Worm (Caenorhabditis elegans) whole organism, L4/young adult: ENCODE data around the gene nas-37.
A peak's percentile ranks its signal among the peaks of the same experiment; 100 is the strongest.

ENCODE experiments used
- W03F9.2 ChIP-seq: fragments of 150-350 bp; optimal IDR thresholded peaks from 2 replicates; lab custom pipeline; 2014; ENCODE audit warnings: missing biosample characterization, missing genetic modification characterization
- dao-5 ChIP-seq: sonication (generic microtip); optimal IDR thresholded peaks from 2 replicates; lab custom pipeline; 2016; ENCODE audit warnings: missing genotype, missing genetic modification characterization, moderate library complexity, missing compliant biosample characterization
- him-1 ChIP-seq: sonication (generic microtip); optimal IDR thresholded peaks from 2 replicates; lab custom pipeline; 2016; ENCODE audit warnings: missing genotype, missing genetic modification reagents, missing genetic modification characterization, missing compliant biosample characterization

Gene nas-37

ce11 chrX:9948963-9949362, at the start of gene nas-37:
Gene nas-37, minus strand, starts transcription at chrX:9949063.
- no peak for TF ChIP-seq him-1 (tag; lab: Kevin White, UChicago)
- no peak for TF ChIP-seq dao-5 (tag; lab: Kevin White, UChicago)
- TF ChIP-seq W03F9.2: no peak

ce11 chrX:9997344-9997743, 48.5 kb upstream of the nas-37 start:
- TF ChIP-seq him-1 (tag; lab: Kevin White, UChicago) (no peak), dao-5 (tag; lab: Kevin White, UChicago) (no peak), W03F9.2 (no peak)

- no peak for TF ChIP-seq him-1 (tag; lab: Kevin White, UChicago)
- TF ChIP-seq dao-5 (tag; lab: Kevin White, UChicago): no peak
- no peak for TF ChIP-seq W03F9.2
Observed at ce11 chrX:9993100-9993499, 44.2 kb upstream of the nas-37 start.

- no peak for TF ChIP-seq dao-5 (tag; lab: Kevin White, UChicago)
- no peak for TF ChIP-seq him-1 (tag; lab: Kevin White, UChicago)
- no peak for TF ChIP-seq W03F9.2
Observed at ce11 chrX:9988884-9989283, 40.0 kb upstream of the nas-37 start.

ce11 chrX:9987166-9987565, 38.3 kb upstream of the nas-37 start:
- TF ChIP-seq dao-5 (tag; lab: Kevin White, UChicago): no peak
- no peak for TF ChIP-seq him-1 (tag; lab: Kevin White, UChicago)
- no peak for TF ChIP-seq W03F9.2

ce11 chrX:9984889-9985404, 36.1 kb upstream of the nas-37 start, which contains the start of gene F19C6.5:
Gene F19C6.5, minus strand, starts transcription at chrX:9984939.
- TF ChIP-seq him-1 (tag; lab: Kevin White, UChicago) (no peak), dao-5 (tag; lab: Kevin White, UChicago) (no peak), W03F9.2 (no peak)

ce11 chrX:9981259-9981658, 32.4 kb upstream of the nas-37 start:
- TF ChIP-seq him-1 (tag; lab: Kevin White, UChicago) (no peak), W03F9.2 (no peak), dao-5 (tag; lab: Kevin White, UChicago) (no peak)

- no peak for TF ChIP-seq W03F9.2
- no peak for TF ChIP-seq dao-5 (tag; lab: Kevin White, UChicago)
- TF ChIP-seq him-1 (tag; lab: Kevin White, UChicago): no peak
Observed at ce11 chrX:9976206-9976605, 27.3 kb upstream of the nas-37 start, which contains the start of gene mgl-1. Gene mgl-1, minus strand, starts transcription at chrX:9976306.

ce11 chrX:9965275-9965674, 16.4 kb upstream of the nas-37 start, which contains the start of gene pssy-1:
Gene pssy-1, plus strand, starts transcription at chrX:9965592.
- TF ChIP-seq him-1 (tag; lab: Kevin White, UChicago) (no peak), dao-5 (tag; lab: Kevin White, UChicago) (no peak), W03F9.2 (no peak)

- no peak for TF ChIP-seq him-1 (tag; lab: Kevin White, UChicago)
- no peak for TF ChIP-seq W03F9.2
- TF ChIP-seq dao-5 (tag; lab: Kevin White, UChicago): no peak
Observed at ce11 chrX:9962535-9962934, 13.7 kb upstream of the nas-37 start.

ce11 chrX:9958561-9958960, 9.7 kb upstream of the nas-37 start, which contains the start of gene ZC506.1:
Gene ZC506.1, plus strand, starts transcription at chrX:9958960.
- TF ChIP-seq dao-5 (tag; lab: Kevin White, UChicago): peak; percentile 31
- TF ChIP-seq him-1 (tag; lab: Kevin White, UChicago): peak; percentile 90
- peak; percentile 91 for TF ChIP-seq W03F9.2

- TF ChIP-seq dao-5 (tag; lab: Kevin White, UChicago) (no peak), him-1 (tag; lab: Kevin White, UChicago) (no peak), W03F9.2 (no peak)
Observed at ce11 chrX:9957449-9957848, 8.6 kb upstream of the nas-37 start.

- no peak for TF ChIP-seq him-1 (tag; lab: Kevin White, UChicago)
- no peak for TF ChIP-seq W03F9.2
- TF ChIP-seq dao-5 (tag; lab: Kevin White, UChicago): no peak
Observed at ce11 chrX:9956052-9956451, 7.2 kb upstream of the nas-37 start.

- TF ChIP-seq W03F9.2 (no peak), dao-5 (tag; lab: Kevin White, UChicago) (no peak), him-1 (tag; lab: Kevin White, UChicago) (no peak)
Observed at ce11 chrX:9954483-9955041, 5.7 kb upstream of the nas-37 start, which contains the start of gene cysl-1. Gene cysl-1, minus strand, starts transcription at chrX:9954533.

ce11 chrX:9948528-9948927, 335 bp downstream of the nas-37 start:
- TF ChIP-seq W03F9.2: no peak
